Worm (Caenorhabditis elegans) whole organism, L2 larva: Measurements from ENCODE around the gene sek-1.
A peak's percentile ranks its signal among the peaks of the same experiment; 100 is the strongest.

ENCODE experiments used
- C34F6.9 ChIP-seq: fragments of 150-350 bp; optimal IDR thresholded peaks from 2 replicates; lab custom pipeline; 2014; ENCODE audit warnings: missing biosample characterization, missing genetic modification characterization
- skn-1 ChIP-seq: sonication (generic microtip); optimal IDR thresholded peaks from 2 replicates; lab custom pipeline; 2017; ENCODE audit warnings: missing biosample characterization, missing genetic modification characterization

sek-1 gene

DNA sequence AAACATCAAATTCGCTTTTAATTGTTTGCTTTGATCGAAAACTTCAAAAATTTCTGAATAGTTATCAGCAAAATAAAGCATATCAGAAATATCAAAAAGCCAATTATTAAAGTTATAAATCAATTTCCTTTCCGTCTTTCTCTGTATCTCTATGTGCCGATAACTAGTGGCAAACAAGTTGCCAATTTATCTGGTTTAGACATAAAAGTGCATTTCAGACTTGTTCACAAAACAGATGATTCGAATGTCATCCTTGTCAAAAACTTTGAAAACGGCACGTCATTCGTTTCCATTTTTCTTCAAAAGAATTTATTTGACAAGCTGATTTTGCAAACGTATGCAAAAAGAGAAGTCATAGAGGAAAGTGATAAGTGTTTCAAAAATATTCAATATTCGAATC is 50.8 kb downstream of the sek-1 start:
- TF ChIP-seq C34F6.9 (tag; lab: Kevin White, UChicago) (no peak), skn-1 (tag; lab: Kevin White, UChicago) (peak; percentile 44)
